Worm (Caenorhabditis elegans): Measurements from ENCODE around the gene btb-17.

DNA sequence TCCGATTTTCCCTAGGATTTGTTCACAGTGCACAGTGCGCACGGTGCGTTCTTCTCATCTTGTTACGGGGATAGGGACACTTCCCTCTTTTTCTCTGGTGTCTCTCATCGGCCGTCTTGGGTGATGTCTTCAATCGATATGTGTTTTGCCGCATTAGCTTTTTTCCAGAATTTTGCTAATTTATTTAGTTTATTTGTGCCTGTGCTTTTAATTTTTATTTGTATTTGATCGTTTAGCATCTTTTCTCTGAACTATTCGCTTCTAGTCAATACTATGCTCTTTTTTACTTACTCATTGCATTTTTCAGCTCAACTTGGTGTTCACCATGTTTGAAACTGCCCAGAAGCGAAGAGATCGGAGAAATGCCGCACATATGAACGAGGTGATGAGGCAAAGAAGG, 45.0 kb downstream of the btb-17 start, which contains the start of gene F14D2.5:
- no peak for TF ChIP-seq pqm-1 (tag; optimal IDR thresholded peaks at IDR 0.05)
- no peak for TF ChIP-seq mdl-1 (tag; optimal IDR thresholded peaks at IDR 0.05)
- TF ChIP-seq unc-62 (GFP tag; optimal IDR thresholded peaks at IDR 0.05): no peak
- TF ChIP-seq elt-3 (tag; optimal IDR thresholded peaks at IDR 0.05): no peak
- TF ChIP-seq R02D3.7 (tag; optimal IDR thresholded peaks at IDR 0.05): no peak
- no peak for TF ChIP-seq tbx-2 (tag; optimal IDR thresholded peaks at IDR 0.05)
- no peak for TF ChIP-seq fkh-10 (GFP tag; optimal IDR thresholded peaks at IDR 0.05)
- TF ChIP-seq elt-1 (tag; optimal IDR thresholded peaks at IDR 0.05): no peak
- TF ChIP-seq elt-2 (tag; optimal IDR thresholded peaks at IDR 0.05): no peak
- TF ChIP-seq nhr-76 (tag; optimal IDR thresholded peaks at IDR 0.05): no peak
- no peak for TF ChIP-seq skn-1 (tag; optimal IDR thresholded peaks at IDR 0.05)
- TF ChIP-seq zag-1 (tag; optimal IDR thresholded peaks at IDR 0.05): no peak
